Fruit fly (Drosophila melanogaster) whole organism, embryonic: ENCODE data around the gene Gart.

Source experiments
- C15 ChIP-seq: fragments of 200-800 bp; sonication (Bioruptor generic); IDR thresholded peaks from 3 replicates; pipeline ENCODE4 v1.3.6; 2022; ENCODE audit warnings: missing biosample characterization, missing genetic modification characterization
- CG10147 ChIP-seq: fragments of 200-800 bp; sonication (Bioruptor generic); optimal IDR thresholded peaks from 2 replicates; lab custom pipeline; 2019; ENCODE audit warnings: missing biosample characterization, mild to moderate bottlenecking, missing genetic modification characterization, moderate library complexity
- CG11085 ChIP-seq: fragments of 200-800 bp; sonication (Bioruptor generic); IDR thresholded peaks from 2 replicates; pipeline ENCODE4 v1.3.6; 2022; ENCODE audit warnings: missing biosample characterization, missing genetic modification characterization
- CG15073 ChIP-seq: fragments of 200-800 bp; sonication (Bioruptor generic); optimal IDR thresholded peaks from 2 replicates; lab custom pipeline; 2016; ENCODE audit warnings: missing biosample characterization, missing genetic modification characterization
- CG15479 ChIP-seq: fragments of 200-800 bp; sonication (Bioruptor generic); optimal IDR thresholded peaks from 3 replicates; lab custom pipeline; 2019; ENCODE audit warnings: missing biosample characterization, mild to moderate bottlenecking, missing genetic modification characterization, moderate library complexity
- CG1792 ChIP-seq: fragments of 200-800 bp; sonication (Bioruptor generic); optimal IDR thresholded peaks from 2 replicates; lab custom pipeline; 2016; ENCODE audit warnings: missing biosample characterization, missing genetic modification characterization
- CG2116 ChIP-seq: fragments of 200-800 bp; sonication (Bioruptor generic); optimal IDR thresholded peaks from 3 replicates; lab custom pipeline; 2018; ENCODE audit warnings: missing biosample characterization, mild to moderate bottlenecking, missing genetic modification characterization
- CG2199 ChIP-seq: fragments of 200-800 bp; sonication (Bioruptor generic); IDR thresholded peaks from 3 replicates; pipeline ENCODE4 v1.3.6; 2022; ENCODE audit warnings: missing biosample characterization, missing genetic modification characterization
- CG3407 ChIP-seq: fragments of 200-800 bp; sonication (Bioruptor generic); optimal IDR thresholded peaks from 2 replicates; lab custom pipeline; 2018; ENCODE audit warnings: missing biosample characterization, mild to moderate bottlenecking, missing genetic modification characterization
- CG34422 ChIP-seq: fragments of 200-800 bp; sonication (Bioruptor generic); IDR thresholded peaks from 3 replicates; pipeline ENCODE4 v1.3.6; 2022; ENCODE audit warnings: missing biosample characterization, missing genetic modification characterization
- CG3726 ChIP-seq: fragments of 200-800 bp; sonication (Bioruptor generic); IDR thresholded peaks from 3 replicates; pipeline ENCODE4, ENCODE4 v1.3.6; 2022; ENCODE audit warnings: missing biosample characterization, missing genetic modification characterization
- CG4707 ChIP-seq: fragments of 200-800 bp; sonication (Bioruptor generic); optimal IDR thresholded peaks from 2 replicates; lab custom pipeline; 2018; ENCODE audit warnings: missing biosample characterization, mild to moderate bottlenecking, missing genetic modification characterization, moderate library complexity
- CG7745 ChIP-seq: fragments of 200-800 bp; sonication (Bioruptor generic); optimal IDR thresholded peaks from 2 replicates; lab custom pipeline; 2018; ENCODE audit warnings: missing biosample characterization, mild to moderate bottlenecking, missing genetic modification characterization, moderate library complexity
- CG8765 ChIP-seq: fragments of 200-800 bp; sonication (Bioruptor generic); IDR thresholded peaks from 2 replicates; pipeline ENCODE4 v1.3.6; 2022; ENCODE audit warnings: missing biosample characterization, missing genetic modification characterization
- CG9876 ChIP-seq: fragments of 200-800 bp; sonication (Bioruptor generic); optimal IDR thresholded peaks from 2 replicates; lab custom pipeline; 2016; ENCODE audit warnings: missing biosample characterization, missing genetic modification characterization
- Chrac-16 ChIP-seq: fragments of 200-800 bp; sonication (Bioruptor generic); optimal IDR thresholded peaks from 3 replicates; lab custom pipeline; 2016; ENCODE audit warnings: missing biosample characterization, missing genetic modification characterization
- D19B ChIP-seq: fragments of 200-800 bp; sonication (Bioruptor generic); optimal IDR thresholded peaks from 2 replicates; lab custom pipeline; 2017; ENCODE audit warnings: missing biosample characterization, mild to moderate bottlenecking, missing genetic modification characterization
- Dll ChIP-seq: fragments of 200-800 bp; sonication (Bioruptor generic); IDR thresholded peaks from 4 replicates; pipeline ENCODE4 v1.3.6; 2022; ENCODE audit warnings: missing biosample characterization, missing genetic modification characterization; ENCODE audit not compliant: partially characterized antibody
- Doc3 ChIP-seq: fragments of 200-800 bp; sonication (Bioruptor generic); IDR thresholded peaks from 3 replicates; pipeline ENCODE4 v1.3.6; 2022; ENCODE audit warnings: missing biosample characterization, missing genetic modification characterization; ENCODE audit not compliant: partially characterized antibody
- E2f1 ChIP-seq: fragments of 200-800 bp; sonication (Bioruptor generic); IDR thresholded peaks from 2 replicates; pipeline ENCODE4 v1.3.6; 2022; ENCODE audit warnings: missing biosample characterization, missing genetic modification characterization
- Gug ChIP-seq: fragments of 200-800 bp; sonication (Bioruptor generic); IDR thresholded peaks from 4 replicates; pipeline ENCODE4 v1.3.6; 2022; ENCODE audit warnings: missing biosample characterization, missing genetic modification characterization
- Hey ChIP-seq: fragments of 200-800 bp; sonication (Bioruptor generic); optimal IDR thresholded peaks from 3 replicates; lab custom pipeline; 2018; ENCODE audit warnings: missing biosample characterization, mild to moderate bottlenecking, missing genetic modification characterization
- MESR4 ChIP-seq: fragments of 200-800 bp; sonication (Bioruptor generic); optimal IDR thresholded peaks from 2 replicates; lab custom pipeline; 2018; ENCODE audit warnings: missing biosample characterization, mild to moderate bottlenecking, missing genetic modification characterization, moderate library complexity
- Meics ChIP-seq: fragments of 200-800 bp; sonication (Bioruptor generic); optimal IDR thresholded peaks from 2 replicates; lab custom pipeline; 2017; ENCODE audit warnings: missing biosample characterization, mild to moderate bottlenecking, missing genetic modification characterization
- Ptx1 ChIP-seq: fragments of 200-800 bp; sonication (Bioruptor generic); IDR thresholded peaks from 2 replicates; pipeline ENCODE4 v1.3.6; 2022; ENCODE audit warnings: missing biosample characterization, missing genetic modification characterization
- Sin3A ChIP-seq: fragments of >200 bp; optimal IDR thresholded peaks from 2 replicates; lab custom pipeline; 2018
- Taf1 ChIP-seq: fragments of 200-800 bp; sonication (Bioruptor generic); IDR thresholded peaks from 2 replicates; pipeline ENCODE4 v1.3.6; 2022; ENCODE audit warnings: missing biosample characterization, missing genetic modification characterization
- br ChIP-seq: fragments of >200 bp; optimal IDR thresholded peaks from 2 replicates; lab custom pipeline; 2017
- caup ChIP-seq: fragments of 200-800 bp; sonication (Bioruptor generic); optimal IDR thresholded peaks from 3 replicates; lab custom pipeline; 2017; ENCODE audit warnings: missing biosample characterization, mild to moderate bottlenecking, missing genetic modification characterization, moderate library complexity; ENCODE audit not compliant: severe bottlenecking
- dimm ChIP-seq: fragments of 200-800 bp; sonication (Bioruptor generic); IDR thresholded peaks from 2 replicates; pipeline ENCODE4 v1.3.6; 2022; ENCODE audit warnings: missing biosample characterization, missing genetic modification characterization
- esg ChIP-seq: fragments of 200-800 bp; sonication (Bioruptor generic); conservative IDR thresholded peaks from 2 replicates; pipeline ENCODE4 v1.3.6; 2022; ENCODE audit warnings: missing biosample characterization, missing genetic modification characterization
- ewg ChIP-seq: fragments of 200-800 bp; sonication (Bioruptor generic); optimal IDR thresholded peaks from 3 replicates; lab custom pipeline; 2017; ENCODE audit warnings: mild to moderate bottlenecking, missing biosample characterization, missing genetic modification reagents, missing genetic modification characterization
- fd102C ChIP-seq: fragments of 200-800 bp; sonication (Bioruptor generic); optimal IDR thresholded peaks from 2 replicates; lab custom pipeline; 2018; ENCODE audit warnings: missing biosample characterization, mild to moderate bottlenecking, missing genetic modification characterization, moderate library complexity
- grau ChIP-seq: fragments of 200-800 bp; optimal IDR thresholded peaks from 3 replicates; lab custom pipeline; 2019; ENCODE audit warnings: missing biosample characterization, mild to moderate bottlenecking, missing genetic modification characterization, moderate library complexity
- her ChIP-seq: fragments of 200-800 bp; sonication (Bioruptor generic); optimal IDR thresholded peaks from 2 replicates; lab custom pipeline; 2016; ENCODE audit warnings: missing biosample characterization, missing genetic modification characterization
- insv ChIP-seq, 2 experiments: fragments of 200-800 bp; sonication (Bioruptor generic); optimal IDR thresholded peaks; 3 replicates each; lab custom pipeline; 2016 to 2018; ENCODE audit warnings: missing biosample characterization in 2 of 2, missing genetic modification characterization in 2 of 2
- kay ChIP-seq: fragments of 200-800 bp; sonication (Bioruptor generic); optimal IDR thresholded peaks from 2 replicates; lab custom pipeline; 2016; ENCODE audit warnings: missing biosample characterization, missing genetic modification characterization
- lola ChIP-seq, 3 experiments: fragments of >200 bp in 2 of 3; fragments of 200-800 bp in 1 of 3; sonication (Bioruptor generic) in 1 of 3; optimal IDR thresholded peaks; 2 replicates each; lab custom pipeline; 2017 to 2019; ENCODE audit warnings: missing biosample characterization in 3 of 3, missing genetic modification characterization in 3 of 3, mild to moderate bottlenecking in 1 of 3, moderate library complexity in 1 of 3
- luna ChIP-seq: fragments of 200-800 bp; sonication (Bioruptor generic); optimal IDR thresholded peaks from 2 replicates; lab custom pipeline; 2016; ENCODE audit warnings: missing biosample characterization, missing genetic modification characterization
- repo ChIP-seq: fragments of 200-800 bp; sonication (Bioruptor generic); optimal IDR thresholded peaks from 2 replicates; lab custom pipeline; 2016; ENCODE audit warnings: missing biosample characterization, missing genetic modification characterization
- ro ChIP-seq: fragments of 200-800 bp; sonication (Bioruptor generic); IDR thresholded peaks from 2 replicates; pipeline ENCODE4 v1.3.6; 2022; ENCODE audit warnings: missing biosample characterization, missing genetic modification characterization
- shn ChIP-seq: fragments of 200-800 bp; sonication (Bioruptor generic); optimal IDR thresholded peaks from 3 replicates; lab custom pipeline; 2016; ENCODE audit warnings: missing biosample characterization, missing genetic modification characterization
- slbo ChIP-seq: fragments of 200-800 bp; sonication (Bioruptor generic); IDR thresholded peaks from 2 replicates; pipeline ENCODE4 v1.3.6; 2022; ENCODE audit warnings: missing biosample characterization, missing genetic modification characterization
- slou ChIP-seq: fragments of 200-800 bp; sonication (Bioruptor generic); optimal IDR thresholded peaks from 3 replicates; lab custom pipeline; 2016; ENCODE audit warnings: missing biosample characterization, missing genetic modification characterization
- sob ChIP-seq: fragments of 200-800 bp; sonication (Bioruptor generic); IDR thresholded peaks from 2 replicates; pipeline ENCODE4 v1.3.6; 2022; ENCODE audit warnings: missing biosample characterization, missing genetic modification characterization
- sqz ChIP-seq: fragments of 200-800 bp; sonication (Bioruptor generic); optimal IDR thresholded peaks from 3 replicates; lab custom pipeline; 2018; ENCODE audit warnings: missing biosample characterization, mild to moderate bottlenecking, missing genetic modification characterization
- sug ChIP-seq: fragments of 200-800 bp; optimal IDR thresholded peaks from 2 replicates; lab custom pipeline; 2019; ENCODE audit warnings: missing biosample characterization, mild to moderate bottlenecking, missing genetic modification characterization, moderate library complexity
- unc-4 ChIP-seq: fragments of 200-800 bp; sonication (Bioruptor generic); IDR thresholded peaks from 2 replicates; pipeline ENCODE4 v1.3.6; 2022; ENCODE audit warnings: missing biosample characterization, missing genetic modification characterization; ENCODE audit not compliant: partially characterized antibody
- wek ChIP-seq: fragments of 200-800 bp; sonication (Bioruptor generic); optimal IDR thresholded peaks from 3 replicates; lab custom pipeline; 2018; ENCODE audit warnings: missing biosample characterization, mild to moderate bottlenecking, missing genetic modification characterization, moderate library complexity
- zfh1 ChIP-seq: fragments of 200-800 bp; sonication (Bioruptor generic); IDR thresholded peaks from 3 replicates; pipeline ENCODE4 v1.3.6; 2022; ENCODE audit warnings: missing biosample characterization, missing genetic modification characterization

Gart gene

DNA sequence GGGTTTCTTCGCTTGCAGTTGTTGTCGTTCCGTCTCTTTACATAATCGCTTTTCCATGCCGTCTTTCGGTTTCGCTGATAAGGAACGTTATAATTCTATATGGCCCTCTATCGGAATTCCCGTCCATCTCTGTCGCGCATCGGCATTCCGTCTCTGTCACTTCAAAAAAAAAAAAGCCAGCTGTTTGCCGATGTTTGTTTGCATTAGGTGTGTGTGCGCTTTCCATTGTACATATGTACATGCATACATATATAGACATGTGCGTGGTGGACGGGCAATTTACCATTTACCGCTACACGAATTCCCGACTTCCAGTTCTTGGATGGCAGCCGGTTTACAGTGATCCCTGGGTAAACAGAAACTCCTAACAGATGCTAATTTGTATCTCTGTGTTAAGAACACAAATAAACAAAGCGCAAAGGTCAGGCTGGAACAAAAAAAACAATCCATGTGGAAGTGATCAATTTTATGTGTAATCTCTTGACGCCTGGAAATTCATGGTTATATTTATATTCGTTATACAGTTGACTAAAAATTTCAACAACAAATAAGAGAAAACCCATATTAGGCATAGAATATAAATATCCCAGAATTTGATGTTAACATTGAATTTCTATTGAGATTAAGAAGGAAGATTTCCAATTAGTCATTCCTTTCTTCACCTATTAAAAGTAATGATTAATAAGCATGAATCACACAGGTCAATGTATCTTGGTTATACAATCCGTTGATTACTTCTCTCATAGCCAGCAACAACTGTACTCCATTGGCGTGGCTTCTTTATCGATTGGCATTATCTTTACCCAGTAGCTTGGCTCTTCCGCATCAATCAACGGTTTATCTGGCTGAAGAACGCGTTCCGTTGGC lies 19.6 kb upstream of the Gart start (continued):
- TF ChIP-seq fd102C (GFP tag; lab: Kevin White, UChicago) (peak; percentile 52), CG3726 (GFP tag; lab: Robert Waterston, UW) (no peak), sob (peak; percentile 32; the same call in 1 of the 2 replicates), Dll (no peak), ewg (GFP tag; lab: Kevin White, UChicago) (peak; percentile 23), Doc3 (no peak), Meics (no peak), luna (no peak), Gug (no peak), zfh1 (peak; percentile 63; the same call in 1 of the 3 replicates), wek (GFP tag; lab: Kevin White, UChicago) (peak; percentile 41), CG15073 (GFP tag; lab: Kevin White, UChicago) (no peak), Chrac-16 (GFP tag; lab: Kevin White, UChicago) (no peak), CG8765 (GFP tag; lab: Robert Waterston, UW) (no peak), CG9876 (GFP tag; lab: Kevin White, UChicago) (no peak), CG2199 (GFP tag; lab: Robert Waterston, UW) (no peak), Sin3A (lab: Kevin White, UChicago) (no peak), CG3407 (GFP tag; lab: Kevin White, UChicago) (peak; percentile 61), CG1792 (GFP tag; lab: Kevin White, UChicago) (peak; percentile 30), CG7745 (tag; lab: Kevin White, UChicago) (peak; percentile 62), esg (no peak), lola (GFP tag; optimal IDR thresholded peaks at IDR 0.05; lab: Kevin White, UChicago) (peak in 1 of 3 experiments; percentile 45), grau (tag; lab: Kevin White, UChicago) (peak; percentile 85), CG15479 (peak; percentile 31), Taf1 (GFP tag; lab: Robert Waterston, UW) (no peak), slou (GFP tag; lab: Kevin White, UChicago) (no peak), CG11085 (GFP tag; lab: Robert Waterston, UW) (no peak), insv (GFP tag; optimal IDR thresholded peaks at IDR 0.05; lab: Kevin White, UChicago) (no peak), CG34422 (GFP tag; lab: Robert Waterston, UW) (peak; percentile 27; the same call in 1 of the 3 replicates), sug (tag; lab: Kevin White, UChicago) (no peak), C15 (GFP tag; lab: Robert Waterston, UW) (no peak), E2f1 (no peak), Hey (tag; lab: Kevin White, UChicago) (peak; percentile 30), CG10147 (no peak), repo (GFP tag; lab: Kevin White, UChicago) (no peak), shn (no peak), Ptx1 (GFP tag; lab: Robert Waterston, UW) (no peak), D19B (GFP tag; lab: Kevin White, UChicago) (no peak), br (lab: Kevin White, UChicago) (no peak), caup (GFP tag; lab: Kevin White, UChicago) (no peak), unc-4 (GFP tag; lab: Robert Waterston, UW) (no peak), sqz (GFP tag; lab: Kevin White, UChicago) (peak; percentile 69), CG4707 (GFP tag; lab: Kevin White, UChicago) (peak; percentile 59), CG2116 (GFP tag; lab: Kevin White, UChicago) (peak; percentile 8), dimm (GFP tag; lab: Robert Waterston, UW) (no peak), her (peak; percentile 33), ro (no peak), slbo (GFP tag; lab: Robert Waterston, UW) (no peak), MESR4 (GFP tag; lab: Kevin White, UChicago) (no peak), kay (GFP tag; lab: Kevin White, UChicago) (no peak)
